Fruit fly (Drosophila melanogaster): ENCODE data around the gene CG10479.
A peak's percentile ranks its signal among the peaks of the same experiment; 100 is the strongest.

CG10479 gene

DNA sequence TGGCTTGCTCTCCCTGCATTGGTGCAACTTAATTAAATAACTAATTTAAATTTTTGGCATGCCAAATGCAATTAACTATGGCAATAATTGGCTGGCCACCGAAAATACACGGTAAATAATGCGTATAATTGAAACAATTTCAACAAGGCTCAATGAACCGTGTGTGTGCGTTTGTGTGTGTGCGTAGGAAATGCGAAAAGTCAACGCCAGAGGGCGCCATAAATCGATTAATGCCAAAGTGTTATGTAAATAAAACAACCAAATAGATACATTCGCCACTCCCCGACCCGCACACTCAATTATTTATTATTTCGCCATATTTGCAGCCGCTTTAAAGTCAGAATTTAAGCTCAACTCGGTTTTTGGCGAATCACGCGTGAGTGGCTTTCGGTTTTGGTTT is 18.6 kb downstream of the CG10479 start:
- no peak for TF ChIP-seq CG8632 (GFP tag; optimal IDR thresholded peaks at IDR 0.05)
- TF ChIP-seq CG8319 (GFP tag; optimal IDR thresholded peaks at IDR 0.05) = no peak
- TF ChIP-seq CG6854 (GFP tag; optimal IDR thresholded peaks at IDR 0.05) = no peak
- TF ChIP-seq Smox (GFP tag; optimal IDR thresholded peaks at IDR 0.05) = no peak
- no peak for TF ChIP-seq CG8119 (GFP tag; IDR thresholded peaks at IDR 0.05)
- no peak for TF ChIP-seq Gug (GFP tag; IDR thresholded peaks at IDR 0.05)
- no peak for TF ChIP-seq svp (GFP tag)
- TF ChIP-seq CG3032 (tag; optimal IDR thresholded peaks at IDR 0.05) = no peak
- TF ChIP-seq spab (GFP tag; optimal IDR thresholded peaks at IDR 0.05) = no peak
- no peak for TF ChIP-seq CG11762 (GFP tag; optimal IDR thresholded peaks at IDR 0.05; ENCODE audit: insufficient read depth)
- TF ChIP-seq fkh (GFP tag; optimal IDR thresholded peaks at IDR 0.05) = no peak
- no peak for TF ChIP-seq dsx (GFP tag; optimal IDR thresholded peaks at IDR 0.05; ENCODE audit: poor library complexity, severe bottlenecking)
- TF ChIP-seq salr (GFP tag; optimal IDR thresholded peaks at IDR 0.05) = no peak

- TF ChIP-seq cyc (GFP tag; optimal IDR thresholded peaks at IDR 0.05) = no peak
- TF ChIP-seq Sox15 (GFP tag; optimal IDR thresholded peaks at IDR 0.05) = no peak
- no peak for TF ChIP-seq Eip78C (GFP tag)
- TF ChIP-seq OdsH (GFP tag; optimal IDR thresholded peaks at IDR 0.05) = no peak
- TF ChIP-seq Hr4 (GFP tag; optimal IDR thresholded peaks at IDR 0.05) = no peak
- TF ChIP-seq Sox102F (GFP tag; optimal IDR thresholded peaks at IDR 0.05) = no peak
- TF ChIP-seq CG8119 (GFP tag; IDR thresholded peaks at IDR 0.05) = no peak
- TF ChIP-seq net (GFP tag; optimal IDR thresholded peaks at IDR 0.05) = no peak
- 0 out of 3 replicates have a peak, but pooled peaks have one; percentile 15 for TF ChIP-seq CG6163 (GFP tag; IDR thresholded peaks at IDR 0.05)
- TF ChIP-seq dsx (GFP tag; optimal IDR thresholded peaks at IDR 0.05; ENCODE audit: poor library complexity, severe bottlenecking) = peak; percentile 72
- no peak for TF ChIP-seq Eip75B (GFP tag; optimal IDR thresholded peaks at IDR 0.05)
- no peak for TF ChIP-seq CG15336 (GFP tag; IDR thresholded peaks at IDR 0.05)
- TF ChIP-seq pdm3 (GFP tag; optimal IDR thresholded peaks at IDR 0.05) = no peak
- TF ChIP-seq esn (GFP tag; optimal IDR thresholded peaks at IDR 0.05) = no peak
- TF ChIP-seq spab (GFP tag; optimal IDR thresholded peaks at IDR 0.05) = no peak
- TF ChIP-seq ss (GFP tag; optimal IDR thresholded peaks at IDR 0.05) = no peak
- peak; percentile 52 for TF ChIP-seq CG3919 (GFP tag; optimal IDR thresholded peaks at IDR 0.05)
Measured at dm6 chr3L:5954942-5955341, 20.9 kb downstream of the CG10479 start.

DNA sequence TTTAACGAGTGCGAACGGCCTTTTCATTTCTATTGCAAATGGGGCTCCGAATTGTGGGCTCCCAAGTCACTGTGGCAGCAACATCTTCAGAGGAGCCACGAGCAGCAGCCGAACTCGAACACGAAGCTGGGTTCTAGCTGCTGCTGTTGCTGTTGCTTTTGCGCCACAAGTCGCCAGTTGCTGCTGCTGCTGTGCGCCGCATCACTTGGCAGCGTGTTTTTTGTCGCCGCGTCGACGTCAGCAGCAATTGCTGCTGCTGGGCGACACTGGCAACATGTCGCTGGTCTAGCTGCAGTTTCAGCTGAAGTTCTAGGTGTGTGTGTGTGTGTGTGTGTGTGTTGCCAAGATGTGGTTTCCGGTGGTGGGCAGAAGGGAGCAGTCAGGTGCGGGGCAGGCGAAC is 23.3 kb downstream of the CG10479 start:
- peak; percentile 15 for TF ChIP-seq Eip78C (GFP tag)
- peak; percentile 7 for TF ChIP-seq CG6808 (GFP tag; optimal IDR thresholded peaks at IDR 0.05)
- TF ChIP-seq CG9139 (GFP tag; optimal IDR thresholded peaks at IDR 0.05) = peak; percentile 16
- peak in 1 of 2 experiments; percentile 32 for TF ChIP-seq ss (GFP tag; optimal IDR thresholded peaks at IDR 0.05)
- TF ChIP-seq dsx (GFP tag; optimal IDR thresholded peaks at IDR 0.05; ENCODE audit: poor library complexity, severe bottlenecking) = peak; percentile 49
- no peak for TF ChIP-seq CG32006 (GFP tag; optimal IDR thresholded peaks at IDR 0.05)
- peak; percentile 7 for TF ChIP-seq CG1621 (tag; optimal IDR thresholded peaks at IDR 0.05)
- no peak for TF ChIP-seq Blimp-1 (GFP tag; optimal IDR thresholded peaks at IDR 0.05)

DNA sequence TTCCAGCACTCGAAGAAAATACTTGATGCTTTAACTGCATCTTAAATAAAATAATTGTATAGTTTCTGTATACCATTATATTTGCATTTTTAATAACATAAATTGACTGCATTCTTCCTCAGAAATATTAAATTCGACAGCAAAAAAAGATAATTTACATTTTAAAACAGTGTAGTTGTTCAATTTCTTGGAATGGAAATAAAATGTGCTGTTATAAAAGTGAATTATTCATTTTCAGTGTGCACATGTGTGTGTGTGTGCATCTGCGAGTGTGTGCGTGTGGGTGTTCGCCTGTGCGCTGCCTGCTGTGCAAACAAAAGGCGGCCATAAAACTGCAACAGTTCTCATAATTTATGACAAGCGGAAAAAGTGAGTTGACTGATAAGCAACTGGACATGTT is 23.7 kb downstream of the CG10479 start:
- TF ChIP-seq spab (GFP tag; optimal IDR thresholded peaks at IDR 0.05) (no peak), CG4318 (GFP tag; optimal IDR thresholded peaks at IDR 0.05) (no peak), Blimp-1 (GFP tag; optimal IDR thresholded peaks at IDR 0.05) (no peak), CG10631 (GFP tag; optimal IDR thresholded peaks at IDR 0.05) (peak; percentile 55), lz (GFP tag; optimal IDR thresholded peaks at IDR 0.05) (peak; percentile 14), CG6792 (GFP tag; optimal IDR thresholded peaks at IDR 0.05) (peak; percentile 42), Sox102F (GFP tag; optimal IDR thresholded peaks at IDR 0.05) (no peak), Eip93F (GFP tag; optimal IDR thresholded peaks at IDR 0.05) (no peak), CG11762 (GFP tag; optimal IDR thresholded peaks at IDR 0.05; ENCODE audit: insufficient read depth) (no peak), cyc (GFP tag; optimal IDR thresholded peaks at IDR 0.05) (peak; percentile 24), CG7368 (GFP tag; optimal IDR thresholded peaks at IDR 0.05) (no peak), Eip75B (GFP tag; optimal IDR thresholded peaks at IDR 0.05) (peak; percentile 50), OdsH (GFP tag; optimal IDR thresholded peaks at IDR 0.05) (peak; percentile 40), dac (GFP tag; optimal IDR thresholded peaks at IDR 0.05) (no peak), CG6163 (GFP tag; IDR thresholded peaks at IDR 0.05) (peak; percentile 47), dsx (GFP tag; optimal IDR thresholded peaks at IDR 0.05; ENCODE audit: poor library complexity, severe bottlenecking) (no peak), achi (GFP tag; optimal IDR thresholded peaks at IDR 0.05) (peak; percentile 27), Smox (GFP tag; optimal IDR thresholded peaks at IDR 0.05) (no peak), CG11294 (GFP tag; IDR thresholded peaks at IDR 0.05) (no peak), CG8319 (GFP tag; optimal IDR thresholded peaks at IDR 0.05) (no peak), Lpt (GFP tag; optimal IDR thresholded peaks at IDR 0.05) (peak; percentile 49), svp (GFP tag) (peak; percentile 42), Ets96B (tag; optimal IDR thresholded peaks at IDR 0.05) (peak; percentile 64), CG15336 (GFP tag; IDR thresholded peaks at IDR 0.05) (peak; percentile 65), CG32006 (GFP tag; optimal IDR thresholded peaks at IDR 0.05) (peak; percentile 65), Met (GFP tag; optimal IDR thresholded peaks at IDR 0.05) (peak; percentile 34)
